Worm (Caenorhabditis elegans): ENCODE results near the gene F02D8.1.

ce11 chrV:14947022-14947421 is 31.5 kb downstream of the F02D8.1 start, which contains the start of gene C30G7.4:
- TF ChIP-seq ztf-4 (tag; optimal IDR thresholded peaks at IDR 0.05) (no peak), ztf-11 (tag; optimal IDR thresholded peaks at IDR 0.05) (no peak), nhr-23 (tag; optimal IDR thresholded peaks at IDR 0.05) (no peak), nhr-77 (tag; optimal IDR thresholded peaks at IDR 0.05) (no peak), jun-1 (tag; optimal IDR thresholded peaks at IDR 0.05) (no peak), nhr-237 (tag; optimal IDR thresholded peaks at IDR 0.05) (no peak), nhr-11 (tag; optimal IDR thresholded peaks at IDR 0.05) (no peak)
